Worm (Caenorhabditis elegans) whole organism, L3 larva: ENCODE results near the gene thn-4.

Experiments used
- ama-1 ChIP-seq: fragments of 150-350 bp; optimal IDR thresholded peaks from 2 replicates; lab custom pipeline; 2018
- elt-1 ChIP-seq: fragments of 150-350 bp; optimal IDR thresholded peaks from 2 replicates; lab custom pipeline; 2014; ENCODE audit warnings: missing biosample characterization, missing genetic modification characterization
- nhr-43 ChIP-seq: sonication (generic microtip); optimal IDR thresholded peaks from 2 replicates; lab custom pipeline; 2016; ENCODE audit warnings: mild to moderate bottlenecking, missing genetic modification characterization, missing compliant biosample characterization; ENCODE audit not compliant: poor library complexity, severe bottlenecking
- nhr-77 ChIP-seq: fragments of 150-350 bp; optimal IDR thresholded peaks from 2 replicates; lab custom pipeline; 2014; ENCODE audit warnings: missing biosample characterization, missing genetic modification characterization
- sea-2 ChIP-seq: fragments of 150-350 bp; sonication (generic microtip); optimal IDR thresholded peaks from 4 replicates; lab custom pipeline; 2014; ENCODE audit warnings: missing biosample characterization, missing genetic modification reagents, missing genetic modification characterization
- skn-1 ChIP-seq: fragments of 150-350 bp; optimal IDR thresholded peaks from 2 replicates; lab custom pipeline; 2014; ENCODE audit warnings: missing biosample characterization, missing genetic modification characterization
- unc-62 ChIP-seq: fragments of 150-350 bp; sonication (generic microtip); optimal IDR thresholded peaks from 4 replicates; lab custom pipeline; 2014; ENCODE audit warnings: missing biosample characterization, missing genetic modification reagents, missing genetic modification characterization
- ztf-11 ChIP-seq: fragments of 150-350 bp; optimal IDR thresholded peaks from 2 replicates; lab custom pipeline; 2014; ENCODE audit warnings: missing biosample characterization, missing genetic modification characterization

ce11 chrV:16848498-16848897 is 22.8 kb downstream of the thn-4 start, which contains the start of the genes clec-36 and clec-26:
- TF ChIP-seq ama-1 (lab: Kevin White, UChicago) (no peak), elt-1 (tag; lab: Kevin White, UChicago) (no peak), ztf-11 (tag; lab: Kevin White, UChicago) (no peak), skn-1 (tag; lab: Kevin White, UChicago) (no peak), nhr-43 (no peak), sea-2 (GFP tag; lab: Kevin White, UChicago) (no peak), unc-62 (GFP tag; lab: Kevin White, UChicago) (no peak), nhr-77 (tag; lab: Kevin White, UChicago) (no peak)
